Worm (Caenorhabditis elegans): ENCODE results near the gene rbmx-2.

The rbmx-2 gene

DNA sequence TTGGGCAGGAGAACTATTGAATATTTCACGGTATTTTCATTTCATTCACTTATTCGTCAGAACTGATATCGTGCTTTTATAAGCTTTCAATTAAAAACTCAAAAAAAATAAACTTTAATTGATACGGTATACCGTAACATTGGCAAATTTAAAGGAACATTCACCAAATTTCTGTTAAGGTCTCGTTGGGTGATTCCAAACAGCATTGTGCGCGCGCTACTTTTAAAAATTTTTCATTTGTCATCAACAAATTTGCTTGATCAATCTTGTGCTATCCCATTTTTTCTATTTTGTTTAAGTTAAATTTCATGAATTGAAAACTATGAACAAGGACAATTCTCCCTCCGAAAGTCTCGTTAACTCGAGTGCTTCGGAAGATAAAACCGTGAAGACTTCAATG, 1.7 kb upstream of the rbmx-2 start, which contains the start of gene szy-4:
Gene szy-4, plus strand, starts transcription at position 229 of the 400 bp plus-strand sequence.
- no peak for TF ChIP-seq fos-1 (tag; optimal IDR thresholded peaks at IDR 0.05)
- TF ChIP-seq mab-5 (tag; optimal IDR thresholded peaks at IDR 0.05), result no peak
- no peak for TF ChIP-seq nhr-129 (tag; optimal IDR thresholded peaks at IDR 0.05)
- no peak for TF ChIP-seq nhr-21 (tag; optimal IDR thresholded peaks at IDR 0.05)
- TF ChIP-seq lsy-2 (tag; optimal IDR thresholded peaks at IDR 0.05), result no peak
- no peak for TF ChIP-seq ztf-4 (tag; optimal IDR thresholded peaks at IDR 0.05)
- no peak for TF ChIP-seq nhr-25 (tag; optimal IDR thresholded peaks at IDR 0.05)
- TF ChIP-seq mdl-1 (tag; optimal IDR thresholded peaks at IDR 0.05), result no peak

DNA sequence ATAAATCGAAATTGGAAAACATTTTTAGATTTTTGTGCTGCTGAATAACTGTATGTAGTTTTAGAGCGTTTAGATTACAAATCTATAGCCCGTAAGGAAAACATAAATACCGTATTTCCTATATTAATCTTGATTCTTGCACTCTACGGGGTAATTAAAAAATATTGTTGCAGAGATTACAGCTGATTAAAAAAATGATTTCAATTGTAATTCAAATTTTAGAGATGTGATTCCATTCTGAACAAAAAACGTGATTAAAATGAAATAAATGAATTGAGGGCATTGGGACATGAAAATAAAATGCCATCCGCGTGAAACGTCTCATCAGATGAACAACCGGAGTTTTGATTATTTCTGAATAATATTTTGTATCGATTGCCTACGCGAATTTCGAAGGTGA, 4.3 kb downstream of the rbmx-2 start, which contains the start of gene cpb-2:
Gene cpb-2, plus strand, starts transcription at position 301 of the 400 bp plus-strand sequence.
- TF ChIP-seq ztf-1 (GFP tag; conservative IDR thresholded peaks at IDR 0.05), result no peak
- no peak for TF ChIP-seq ZK546.5 (tag; optimal IDR thresholded peaks at IDR 0.05)
- TF ChIP-seq elt-1 (tag; optimal IDR thresholded peaks at IDR 0.05), result no peak
- no peak for TF ChIP-seq crh-2 (tag; optimal IDR thresholded peaks at IDR 0.05)
- no peak for TF ChIP-seq skn-1 (tag; optimal IDR thresholded peaks at IDR 0.05)
- no peak for TF ChIP-seq dmd-4 (tag; optimal IDR thresholded peaks at IDR 0.05)
- no peak for TF ChIP-seq zag-1 (tag; optimal IDR thresholded peaks at IDR 0.05)
- no peak for TF ChIP-seq C34F6.9 (tag; optimal IDR thresholded peaks at IDR 0.05)
- no peak for TF ChIP-seq aly-2 (tag; optimal IDR thresholded peaks at IDR 0.05)
- TF ChIP-seq sma-3 (GFP tag; optimal IDR thresholded peaks at IDR 0.05), result no peak
- no peak for TF ChIP-seq mdl-1 (tag; optimal IDR thresholded peaks at IDR 0.05)
- TF ChIP-seq unc-62 (GFP tag; optimal IDR thresholded peaks at IDR 0.05), result no peak
- TF ChIP-seq ama-1 (optimal IDR thresholded peaks at IDR 0.05), result no peak

DNA sequence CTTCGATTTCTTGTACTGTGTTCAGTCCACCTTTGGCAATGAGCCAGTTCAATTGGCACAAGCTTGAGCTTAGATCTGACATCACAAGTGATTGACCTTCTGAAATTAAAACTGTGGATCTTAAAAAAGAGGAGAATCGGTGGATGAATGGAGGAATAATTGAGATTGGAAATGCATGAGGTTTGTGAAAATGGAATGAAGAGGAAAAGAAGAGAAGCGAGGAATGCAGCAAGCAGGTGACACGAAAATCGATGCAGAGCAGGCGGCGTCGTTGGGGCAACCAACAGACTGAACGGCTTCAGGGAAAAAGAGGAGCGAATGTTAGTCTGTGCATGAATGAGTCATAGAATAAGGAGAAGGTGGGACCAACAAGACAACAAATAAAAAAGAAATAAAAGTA, 5.5 kb downstream of the rbmx-2 start, which contains the start of gene fkh-8:
Gene fkh-8, minus strand, starts transcription at position 101 of the 400 bp plus-strand sequence.
- TF ChIP-seq lin-13 (GFP tag; optimal IDR thresholded peaks at IDR 0.05) (no peak), ama-1 (optimal IDR thresholded peaks at IDR 0.05) (no peak), ztf-4 (tag; optimal IDR thresholded peaks at IDR 0.05) (no peak), nhr-21 (tag; optimal IDR thresholded peaks at IDR 0.05) (no peak), sma-3 (GFP tag; optimal IDR thresholded peaks at IDR 0.05) (no peak), blmp-1 (tag; optimal IDR thresholded peaks at IDR 0.05; ENCODE audit: insufficient read depth) (no peak), gmeb-1 (tag; optimal IDR thresholded peaks at IDR 0.05) (no peak), F13H6.1 (tag; optimal IDR thresholded peaks at IDR 0.05) (no peak), mbf-1 (tag; optimal IDR thresholded peaks at IDR 0.05) (no peak), R02D3.7 (tag; optimal IDR thresholded peaks at IDR 0.05) (no peak), peb-1 (tag; optimal IDR thresholded peaks at IDR 0.05) (no peak), mdl-1 (tag; optimal IDR thresholded peaks at IDR 0.05) (no peak), egl-27 (tag; optimal IDR thresholded peaks at IDR 0.05) (no peak), unc-62 (GFP tag; optimal IDR thresholded peaks at IDR 0.05) (no peak), snpc-4 (tag; optimal IDR thresholded peaks at IDR 0.05) (no peak)

DNA sequence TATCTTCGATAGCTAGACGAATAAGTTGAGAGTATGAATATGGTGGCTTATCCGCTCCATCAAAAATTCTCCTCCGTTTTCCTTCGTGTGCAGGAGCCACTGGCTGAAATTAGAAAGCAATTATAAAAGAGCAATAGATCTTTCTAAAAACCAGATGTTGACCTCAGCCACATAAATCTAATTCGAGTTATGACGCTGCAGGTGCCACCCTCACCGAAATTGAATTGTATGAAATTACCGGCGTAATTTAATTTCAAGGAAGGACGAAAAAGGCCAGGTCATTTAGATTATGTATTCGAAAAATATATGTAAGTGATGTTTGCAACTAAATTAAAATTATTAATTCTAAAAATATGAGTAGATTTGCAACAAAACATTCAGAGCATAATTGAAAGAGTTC, 6.0 kb downstream of the rbmx-2 start:
- TF ChIP-seq nhr-129 (tag; optimal IDR thresholded peaks at IDR 0.05) (no peak), dmd-4 (tag; optimal IDR thresholded peaks at IDR 0.05) (no peak), fos-1 (tag; optimal IDR thresholded peaks at IDR 0.05) (no peak), zag-1 (tag; optimal IDR thresholded peaks at IDR 0.05) (no peak), nhr-12 (tag; optimal IDR thresholded peaks at IDR 0.05) (no peak), snpc-4 (tag; optimal IDR thresholded peaks at IDR 0.05) (no peak), nhr-23 (tag; optimal IDR thresholded peaks at IDR 0.05) (no peak), elt-3 (tag; optimal IDR thresholded peaks at IDR 0.05) (no peak), elt-1 (tag; optimal IDR thresholded peaks at IDR 0.05) (no peak), ZK546.5 (tag; optimal IDR thresholded peaks at IDR 0.05) (no peak), nhr-77 (tag; optimal IDR thresholded peaks at IDR 0.05) (no peak), ceh-16 (tag; optimal IDR thresholded peaks at IDR 0.05) (no peak), aly-2 (tag; optimal IDR thresholded peaks at IDR 0.05) (no peak), crh-2 (tag; optimal IDR thresholded peaks at IDR 0.05) (no peak), nhr-10 (tag; optimal IDR thresholded peaks at IDR 0.05) (no peak), egl-27 (tag; optimal IDR thresholded peaks at IDR 0.05) (no peak), lsy-2 (tag; optimal IDR thresholded peaks at IDR 0.05) (no peak), skn-1 (tag; optimal IDR thresholded peaks at IDR 0.05) (no peak), unc-62 (GFP tag; optimal IDR thresholded peaks at IDR 0.05) (no peak), sem-4 (tag; optimal IDR thresholded peaks at IDR 0.05) (no peak)

DNA sequence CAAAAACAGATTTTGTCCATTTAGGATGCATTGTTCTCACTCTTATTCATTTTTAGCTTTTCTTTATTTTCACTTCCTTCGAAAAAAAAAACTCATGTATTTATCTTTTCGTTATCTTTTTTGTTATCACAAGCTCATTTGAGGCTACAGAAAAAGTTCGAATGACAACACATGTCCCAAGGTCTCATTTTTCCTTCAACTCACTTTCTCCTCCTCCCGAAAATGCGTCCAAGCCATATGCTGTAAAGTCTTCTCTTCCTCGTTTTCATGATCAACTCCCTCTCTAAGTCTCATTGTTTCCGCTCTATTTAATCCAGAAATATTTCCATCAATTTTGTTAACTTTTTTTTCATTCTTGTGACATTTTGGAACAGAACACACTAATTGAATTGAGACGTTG, 15.4 kb downstream of the rbmx-2 start:
- TF ChIP-seq elt-3 (tag; optimal IDR thresholded peaks at IDR 0.05) (no peak), sma-3 (GFP tag; optimal IDR thresholded peaks at IDR 0.05) (no peak), F13H6.1 (tag; optimal IDR thresholded peaks at IDR 0.05) (peak; percentile 37), mab-5 (tag; optimal IDR thresholded peaks at IDR 0.05) (no peak), nhr-129 (tag; optimal IDR thresholded peaks at IDR 0.05) (peak; percentile 38), lin-11 (tag; optimal IDR thresholded peaks at IDR 0.05) (no peak), nhr-77 (tag; optimal IDR thresholded peaks at IDR 0.05) (no peak), elt-1 (tag; optimal IDR thresholded peaks at IDR 0.05) (no peak), sma-9 (GFP tag; optimal IDR thresholded peaks at IDR 0.05) (peak; percentile 34), sma-9 (tag; optimal IDR thresholded peaks at IDR 0.05) (no peak), nhr-11 (tag; optimal IDR thresholded peaks at IDR 0.05) (no peak), egl-27 (tag; optimal IDR thresholded peaks at IDR 0.05) (no peak), lsy-2 (tag; optimal IDR thresholded peaks at IDR 0.05) (peak in 1 of 2 experiments; percentile 22), Y55F3AM.14 (GFP tag; optimal IDR thresholded peaks at IDR 0.05) (no peak), nhr-6 (tag; optimal IDR thresholded peaks at IDR 0.05) (no peak), peb-1 (tag; optimal IDR thresholded peaks at IDR 0.05) (no peak), unc-55 (GFP tag; optimal IDR thresholded peaks at IDR 0.05) (no peak), nhr-23 (tag; optimal IDR thresholded peaks at IDR 0.05) (no peak), C34F6.9 (tag; optimal IDR thresholded peaks at IDR 0.05) (peak; percentile 26)

Data from whole organism, L2 larva.